Worm (Caenorhabditis elegans) whole organism, young adult: ENCODE results near the gene sop-2.

ENCODE experiments used
- C17E4.6 ChIP-seq: fragments of 200-800 bp; sonication (Bioruptor generic); IDR thresholded peaks from 2 replicates; pipeline ENCODE4 v1.3.6; 2022; ENCODE audit warnings: missing genetic modification reagents, missing genetic modification characterization, missing compliant biosample characterization
- F22D6.2 ChIP-seq: sonication (generic microtip); optimal IDR thresholded peaks from 2 replicates; lab custom pipeline; 2016; ENCODE audit warnings: mild to moderate bottlenecking, missing genetic modification characterization, missing compliant biosample characterization
- F39B2.1 ChIP-seq: fragments of 200-800 bp; sonication (Bioruptor generic); IDR thresholded peaks from 2 replicates; pipeline ENCODE4 v1.3.6; 2022; ENCODE audit warnings: missing genetic modification reagents, missing genetic modification characterization, missing compliant biosample characterization
- F49E8.2 ChIP-seq: sonication (generic microtip); optimal IDR thresholded peaks from 3 replicates; lab custom pipeline; 2017; ENCODE audit warnings: missing genetic modification characterization, mild to moderate bottlenecking, missing compliant biosample characterization, antibody characterized with exemption, moderate library complexity; ENCODE audit not compliant: insufficient read depth
- F57C9.4 ChIP-seq: sonication (generic microtip); optimal IDR thresholded peaks from 2 replicates; lab custom pipeline; 2017; ENCODE audit warnings: mild to moderate bottlenecking, missing genetic modification characterization, missing compliant biosample characterization
- K11D2.4 ChIP-seq: fragments of 200-800 bp; sonication (Bioruptor generic); IDR thresholded peaks from 2 replicates; pipeline ENCODE4 v1.3.6; 2022; ENCODE audit warnings: missing genetic modification reagents, missing genetic modification characterization, missing compliant biosample characterization
- ZK185.1 ChIP-seq: sonication (generic microtip); optimal IDR thresholded peaks from 2 replicates; lab custom pipeline; 2016; ENCODE audit warnings: mild to moderate bottlenecking, missing genetic modification characterization, missing compliant biosample characterization; ENCODE audit not compliant: poor library complexity, severe bottlenecking
- aptf-2 ChIP-seq: fragments of 200-800 bp; sonication (Bioruptor generic); conservative IDR thresholded peaks from 2 replicates; pipeline ENCODE4 v1.3.6; 2022; ENCODE audit warnings: missing genetic modification reagents, missing genetic modification characterization, missing compliant biosample characterization
- aptf-3 ChIP-seq: fragments of 200-800 bp; sonication (Bioruptor generic); IDR thresholded peaks from 2 replicates; pipeline ENCODE4 v1.3.6; 2022; ENCODE audit warnings: missing genetic modification characterization, missing compliant biosample characterization
- atf-7 ChIP-seq: sonication (generic microtip); optimal IDR thresholded peaks from 2 replicates; lab custom pipeline; 2017; ENCODE audit warnings: mild to moderate bottlenecking, missing genetic modification characterization, missing compliant biosample characterization
- athp-1 ChIP-seq: sonication (generic microtip); optimal IDR thresholded peaks from 2 replicates; lab custom pipeline; 2017; ENCODE audit warnings: mild to moderate bottlenecking, missing genetic modification characterization, missing compliant biosample characterization
- attf-6 ChIP-seq: fragments of 200-800 bp; sonication (Bioruptor generic); IDR thresholded peaks from 2 replicates; pipeline ENCODE4 v1.3.6; 2022; ENCODE audit warnings: missing genetic modification reagents, missing genetic modification characterization, missing compliant biosample characterization
- bed-2 ChIP-seq: fragments of 200-800 bp; sonication (Bioruptor generic); IDR thresholded peaks from 2 replicates; pipeline ENCODE4 v1.3.6; 2022; ENCODE audit warnings: missing genetic modification reagents, missing genetic modification characterization, missing compliant biosample characterization
- cebp-2 ChIP-seq: fragments of 200-800 bp; sonication (Bioruptor generic); IDR thresholded peaks from 2 replicates; pipeline ENCODE4 v1.3.6; 2022; ENCODE audit warnings: missing genetic modification characterization, missing compliant biosample characterization
- ceh-100 ChIP-seq: fragments of 200-800 bp; sonication (Bioruptor generic); IDR thresholded peaks from 2 replicates; pipeline ENCODE4 v1.3.6; 2022; ENCODE audit warnings: missing genetic modification reagents, missing genetic modification characterization, missing compliant biosample characterization
- ceh-58 ChIP-seq: fragments of 200-800 bp; sonication (Bioruptor generic); IDR thresholded peaks from 2 replicates; pipeline ENCODE4 v1.3.6; 2022; ENCODE audit warnings: missing genetic modification characterization, missing compliant biosample characterization
- ceh-79 ChIP-seq: sonication (generic microtip); optimal IDR thresholded peaks from 2 replicates; lab custom pipeline; 2017; ENCODE audit warnings: mild to moderate bottlenecking, missing genetic modification characterization, missing compliant biosample characterization
- ceh-91 ChIP-seq: fragments of 200-800 bp; sonication (Bioruptor generic); IDR thresholded peaks from 2 replicates; pipeline ENCODE4 v1.3.6; 2022; ENCODE audit warnings: missing genetic modification reagents, missing genetic modification characterization, missing compliant biosample characterization
- gei-17 ChIP-seq: fragments of 200-800 bp; sonication (Bioruptor generic); optimal IDR thresholded peaks from 2 replicates; lab custom pipeline; 2018; ENCODE audit warnings: mild to moderate bottlenecking, missing genetic modification characterization, missing compliant biosample characterization
- hlh-26 ChIP-seq: fragments of 200-800 bp; sonication (Bioruptor generic); conservative IDR thresholded peaks from 2 replicates; pipeline ENCODE4 v1.3.6; 2022; ENCODE audit warnings: missing genetic modification reagents, missing genetic modification characterization, missing compliant biosample characterization
- let-607 ChIP-seq, 2 experiments: fragments of 200-800 bp in 1 of 2; sonication (Bioruptor generic) in 1 of 2; sonication (generic microtip) in 1 of 2; optimal IDR thresholded peaks; 2 replicates each; lab custom pipeline; 2016 to 2018; ENCODE audit warnings: mild to moderate bottlenecking in 2 of 2, missing compliant biosample characterization in 2 of 2, missing genetic modification characterization in 2 of 2, moderate library complexity in 2 of 2, missing genotype in 1 of 2
- lin-54 ChIP-seq: fragments of 200-800 bp; sonication (Bioruptor generic); optimal IDR thresholded peaks from 2 replicates; lab custom pipeline; 2018; ENCODE audit warnings: mild to moderate bottlenecking, missing genetic modification characterization, missing compliant biosample characterization
- lir-1 ChIP-seq: fragments of 200-800 bp; sonication (Bioruptor generic); conservative IDR thresholded peaks from 2 replicates; pipeline ENCODE4 v1.3.6; 2022; ENCODE audit warnings: missing genetic modification reagents, missing genetic modification characterization, missing compliant biosample characterization
- madf-10 ChIP-seq: sonication (generic microtip); optimal IDR thresholded peaks from 2 replicates; lab custom pipeline; 2016; ENCODE audit warnings: mild to moderate bottlenecking, missing genetic modification characterization, missing compliant biosample characterization
- mel-28 ChIP-seq: sonication (generic microtip); optimal IDR thresholded peaks from 2 replicates; lab custom pipeline; 2016; ENCODE audit warnings: borderline replicate concordance, mild to moderate bottlenecking, missing genetic modification characterization, missing compliant biosample characterization
- nhr-120 ChIP-seq: fragments of 200-800 bp; sonication (Bioruptor generic); IDR thresholded peaks from 2 replicates; pipeline ENCODE4 v1.3.6; 2022; ENCODE audit warnings: missing genetic modification characterization, missing compliant biosample characterization
- rec-8 ChIP-seq, 2 experiments: sonication (generic microtip); optimal IDR thresholded peaks; 2 replicates each; lab custom pipeline; 2016; ENCODE audit warnings: mild to moderate bottlenecking in 2 of 2, missing genetic modification characterization in 2 of 2, missing genetic modification reagents in 2 of 2, missing genotype in 2 of 2, missing biosample characterization in 1 of 2, missing compliant biosample characterization in 1 of 2, moderate library complexity in 1 of 2
- repo-1 ChIP-seq: sonication (generic microtip); optimal IDR thresholded peaks from 2 replicates; lab custom pipeline; 2017; ENCODE audit warnings: mild to moderate bottlenecking, missing genetic modification characterization, missing compliant biosample characterization
- snpc-1.1 ChIP-seq: sonication (generic microtip); optimal IDR thresholded peaks from 2 replicates; lab custom pipeline; 2017; ENCODE audit warnings: missing genetic modification characterization, mild to moderate bottlenecking, missing compliant biosample characterization, antibody characterized with exemption, moderate library complexity, missing genotype, missing genetic modification reagents; ENCODE audit not compliant: insufficient read depth
- snpc-1.3 ChIP-seq: sonication (generic microtip); optimal IDR thresholded peaks from 2 replicates; lab custom pipeline; 2017; ENCODE audit warnings: missing genetic modification characterization, mild to moderate bottlenecking, missing compliant biosample characterization, antibody characterized with exemption, moderate library complexity, missing genotype, missing genetic modification reagents; ENCODE audit not compliant: insufficient read depth
- somi-1 ChIP-seq: fragments of 200-800 bp; sonication (Bioruptor generic); optimal IDR thresholded peaks from 2 replicates; lab custom pipeline; 2018; ENCODE audit warnings: mild to moderate bottlenecking, missing genetic modification characterization, missing compliant biosample characterization
- tlf-1 ChIP-seq: fragments of 200-800 bp; sonication (Bioruptor generic); optimal IDR thresholded peaks from 2 replicates; lab custom pipeline; 2018; ENCODE audit warnings: mild to moderate bottlenecking, missing genetic modification characterization, missing compliant biosample characterization
- ztf-25 ChIP-seq: fragments of 200-800 bp; sonication (Bioruptor generic); IDR thresholded peaks from 2 replicates; pipeline ENCODE4 v1.3.6; 2022; ENCODE audit warnings: missing genetic modification reagents, missing genetic modification characterization, missing compliant biosample characterization

The sop-2 gene

ce11 chrII:12339644-12340043 is at the start of gene sop-2:
sop-2 (plus strand) TSS chrII:12339944.
- TF ChIP-seq bed-2 (GFP tag; lab: Robert Waterston, UW), result no peak
- no peak for TF ChIP-seq aptf-2 (GFP tag; lab: Robert Waterston, UW)
- TF ChIP-seq hlh-26, result no peak
- no peak for TF ChIP-seq F57C9.4 (tag; lab: Kevin White, UChicago)
- TF ChIP-seq atf-7 (tag; lab: Kevin White, UChicago), result no peak
- TF ChIP-seq tlf-1 (GFP tag; lab: Kevin White, UChicago), result no peak
- TF ChIP-seq somi-1 (GFP tag; lab: Kevin White, UChicago), result no peak
- TF ChIP-seq athp-1 (tag; lab: Kevin White, UChicago), result no peak
- TF ChIP-seq ceh-79, result no peak
- TF ChIP-seq C17E4.6 (GFP tag; lab: Robert Waterston, UW), result no peak
- no peak for TF ChIP-seq gei-17 (GFP tag; lab: Kevin White, UChicago)
- no peak for TF ChIP-seq snpc-1.1 (tag; lab: Kevin White, UChicago)
- no peak for TF ChIP-seq ceh-100 (GFP tag; lab: Robert Waterston, UW)
- TF ChIP-seq K11D2.4 (GFP tag; lab: Robert Waterston, UW), result no peak
- TF ChIP-seq madf-10, result no peak
- no peak for TF ChIP-seq let-607 (tag; optimal IDR thresholded peaks at IDR 0.05; lab: Kevin White, UChicago)
- TF ChIP-seq cebp-2 (GFP tag; lab: Robert Waterston, UW), result no peak
- no peak for TF ChIP-seq F49E8.2 (tag; lab: Kevin White, UChicago)
- no peak for TF ChIP-seq F22D6.2 (tag; lab: Kevin White, UChicago)

ce11 chrII:12296591-12296990 is 43.2 kb upstream of the sop-2 start:
- TF ChIP-seq let-607 (tag; optimal IDR thresholded peaks at IDR 0.05; lab: Kevin White, UChicago), result no peak
- TF ChIP-seq F49E8.2 (tag; lab: Kevin White, UChicago), result no peak
- TF ChIP-seq K11D2.4 (GFP tag; lab: Robert Waterston, UW), result no peak
- TF ChIP-seq F39B2.1 (GFP tag; lab: Robert Waterston, UW), result no peak
- TF ChIP-seq attf-6 (GFP tag; lab: Robert Waterston, UW), result no peak
- TF ChIP-seq ztf-25 (GFP tag; lab: Robert Waterston, UW), result no peak
- no peak for TF ChIP-seq ceh-91 (GFP tag; lab: Robert Waterston, UW)
- no peak for TF ChIP-seq ceh-58 (GFP tag; lab: Robert Waterston, UW)
- no peak for TF ChIP-seq lir-1
- no peak for TF ChIP-seq ZK185.1 (tag; lab: Kevin White, UChicago)
- TF ChIP-seq aptf-3 (GFP tag; lab: Robert Waterston, UW), result no peak
- no peak for TF ChIP-seq bed-2 (GFP tag; lab: Robert Waterston, UW)
- no peak for TF ChIP-seq mel-28 (tag; lab: Kevin White, UChicago)
- TF ChIP-seq lin-54 (GFP tag; lab: Kevin White, UChicago), result no peak

- TF ChIP-seq ztf-25 (GFP tag; lab: Robert Waterston, UW) (no peak), F49E8.2 (tag; lab: Kevin White, UChicago) (peak; percentile 41), nhr-120 (no peak), athp-1 (tag; lab: Kevin White, UChicago) (no peak), repo-1 (no peak), snpc-1.3 (tag; lab: Kevin White, UChicago) (peak; percentile 25), attf-6 (GFP tag; lab: Robert Waterston, UW) (0 out of 2 replicates have a peak, but pooled peaks have one; percentile 36), cebp-2 (GFP tag; lab: Robert Waterston, UW) (no peak), tlf-1 (GFP tag; lab: Kevin White, UChicago) (no peak), rec-8 (tag; optimal IDR thresholded peaks at IDR 0.05; lab: Kevin White, UChicago) (no peak)
Measured at ce11 chrII:12300680-12301079, 39.1 kb upstream of the sop-2 start.
